Worm (Caenorhabditis elegans) whole organism, mixed stage, embryonic: Measurements from ENCODE around the gene ace-4.

Experiments
- M03D4.4 ChIP-seq: sonication (generic microtip); optimal IDR thresholded peaks from 2 replicates; lab custom pipeline; 2017; ENCODE audit warnings: mild to moderate bottlenecking, missing genetic modification characterization, missing compliant biosample characterization
- bed-3 ChIP-seq: fragments of 200-800 bp; sonication (Bioruptor generic); optimal IDR thresholded peaks from 3 replicates; lab custom pipeline; 2018; ENCODE audit warnings: mild to moderate bottlenecking, missing genetic modification characterization, moderate library complexity, missing compliant biosample characterization
- blmp-1 ChIP-seq: fragments of 150-350 bp; optimal IDR thresholded peaks from 2 replicates; lab custom pipeline; 2014; ENCODE audit warnings: missing biosample characterization, missing genetic modification characterization
- ceh-43 ChIP-seq: fragments of 200-800 bp; sonication (Bioruptor generic); optimal IDR thresholded peaks from 2 replicates; lab custom pipeline; 2018; ENCODE audit warnings: mild to moderate bottlenecking, missing genetic modification characterization, moderate library complexity, missing compliant biosample characterization
- ceh-83 ChIP-seq: fragments of 200-800 bp; sonication (Bioruptor generic); optimal IDR thresholded peaks from 2 replicates; lab custom pipeline; 2018; ENCODE audit warnings: mild to moderate bottlenecking, missing genetic modification characterization, missing compliant biosample characterization
- ces-1 ChIP-seq: fragments of 150-350 bp; optimal IDR thresholded peaks from 2 replicates; lab custom pipeline; 2014; ENCODE audit warnings: missing biosample characterization, missing genetic modification reagents, missing genetic modification characterization
- elt-1 ChIP-seq: sonication (generic microtip); optimal IDR thresholded peaks from 2 replicates; lab custom pipeline; 2017; ENCODE audit warnings: missing genetic modification characterization, mild to moderate bottlenecking, missing compliant biosample characterization, antibody characterized with exemption, moderate library complexity, borderline replicate concordance; ENCODE audit not compliant: insufficient read depth
- flh-1 ChIP-seq: fragments of 200-800 bp; sonication (Bioruptor generic); optimal IDR thresholded peaks from 2 replicates; lab custom pipeline; 2018; ENCODE audit warnings: mild to moderate bottlenecking, missing genetic modification characterization, moderate library complexity, missing compliant biosample characterization
- ham-2 ChIP-seq: fragments of 200-800 bp; sonication (Bioruptor generic); optimal IDR thresholded peaks from 2 replicates; lab custom pipeline; 2018; ENCODE audit warnings: mild to moderate bottlenecking, missing genetic modification characterization, missing compliant biosample characterization
- hlh-1 ChIP-seq: fragments of 150-350 bp; optimal IDR thresholded peaks from 2 replicates; lab custom pipeline; 2014; ENCODE audit warnings: missing biosample characterization, missing genetic modification reagents, missing genetic modification characterization
- lin-13 ChIP-seq: fragments of 150-350 bp; optimal IDR thresholded peaks from 2 replicates; lab custom pipeline; 2014; ENCODE audit warnings: missing biosample characterization, missing genetic modification characterization
- lin-32 ChIP-seq: fragments of 200-800 bp; sonication (Bioruptor generic); optimal IDR thresholded peaks from 2 replicates; lab custom pipeline; 2018; ENCODE audit warnings: mild to moderate bottlenecking, missing genetic modification characterization, missing compliant biosample characterization
- lsy-2 ChIP-seq: fragments of 150-350 bp; optimal IDR thresholded peaks from 2 replicates; lab custom pipeline; 2014; ENCODE audit warnings: missing biosample characterization, missing genetic modification characterization
- mab-5 ChIP-seq: fragments of 150-350 bp; optimal IDR thresholded peaks from 2 replicates; lab custom pipeline; 2014; ENCODE audit warnings: missing biosample characterization, missing genetic modification characterization
- mep-1 ChIP-seq: fragments of 150-350 bp; optimal IDR thresholded peaks from 2 replicates; lab custom pipeline; 2017; ENCODE audit warnings: missing biosample characterization, missing genetic modification reagents, missing genetic modification characterization, inconsistent platforms
- mls-2 ChIP-seq: sonication (generic microtip); optimal IDR thresholded peaks from 2 replicates; lab custom pipeline; 2016; ENCODE audit warnings: mild to moderate bottlenecking, missing genetic modification characterization, moderate library complexity, missing compliant biosample characterization
- nhr-12 ChIP-seq: fragments of 150-350 bp; optimal IDR thresholded peaks from 2 replicates; lab custom pipeline; 2014; ENCODE audit warnings: missing biosample characterization, missing genetic modification characterization
- nhr-2 ChIP-seq: fragments of 150-350 bp; optimal IDR thresholded peaks from 2 replicates; lab custom pipeline; 2014; ENCODE audit warnings: missing biosample characterization, missing genetic modification characterization
- nhr-237 ChIP-seq: fragments of 150-350 bp; optimal IDR thresholded peaks from 2 replicates; lab custom pipeline; 2014; ENCODE audit warnings: missing biosample characterization, missing genetic modification characterization
- nhr-28 ChIP-seq: fragments of 150-350 bp; optimal IDR thresholded peaks from 2 replicates; lab custom pipeline; 2014; ENCODE audit warnings: missing biosample characterization, missing genetic modification characterization
- nhr-76 ChIP-seq: sonication (generic microtip); optimal IDR thresholded peaks from 2 replicates; lab custom pipeline; 2017; ENCODE audit warnings: missing biosample characterization, missing genetic modification characterization
- pha-4 ChIP-seq: fragments of 150-350 bp; optimal IDR thresholded peaks from 2 replicates; lab custom pipeline; 2018; ENCODE audit warnings: missing biosample characterization, missing genetic modification reagents, missing genetic modification characterization
- sem-2 ChIP-seq: fragments of 200-800 bp; sonication (Bioruptor generic); optimal IDR thresholded peaks from 2 replicates; lab custom pipeline; 2018; ENCODE audit warnings: mild to moderate bottlenecking, missing genetic modification characterization, missing compliant biosample characterization
- snpc-4 ChIP-seq: fragments of 150-350 bp; optimal IDR thresholded peaks from 2 replicates; lab custom pipeline; 2014; ENCODE audit warnings: missing biosample characterization, missing genetic modification characterization
- sptf-1 ChIP-seq: sonication (generic microtip); optimal IDR thresholded peaks from 2 replicates; lab custom pipeline; 2017; ENCODE audit warnings: mild to moderate bottlenecking, missing genetic modification characterization, moderate library complexity, missing compliant biosample characterization
- tbx-8 ChIP-seq: fragments of 200-800 bp; sonication (Bioruptor generic); optimal IDR thresholded peaks from 2 replicates; lab custom pipeline; 2018; ENCODE audit warnings: mild to moderate bottlenecking, missing genetic modification characterization, moderate library complexity, missing compliant biosample characterization
- unc-120 ChIP-seq: sonication (generic microtip); optimal IDR thresholded peaks from 2 replicates; lab custom pipeline; 2017; ENCODE audit warnings: missing genetic modification characterization, missing compliant biosample characterization; ENCODE audit not compliant: poor library complexity, severe bottlenecking
- unc-62 ChIP-seq: fragments of 150-350 bp; optimal IDR thresholded peaks from 2 replicates; lab custom pipeline; 2014; ENCODE audit warnings: missing biosample characterization, missing genetic modification reagents, missing genetic modification characterization
- zip-8 ChIP-seq: fragments of 150-350 bp; optimal IDR thresholded peaks from 2 replicates; lab custom pipeline; 2014; ENCODE audit warnings: missing biosample characterization, missing genetic modification characterization
- ztf-11 ChIP-seq: fragments of 150-350 bp; optimal IDR thresholded peaks from 2 replicates; lab custom pipeline; 2014; ENCODE audit warnings: missing biosample characterization, missing genetic modification characterization

Gene ace-4

ce11 chrII:14237245-14237806 lies 39.5 kb downstream of the ace-4 start:
- TF ChIP-seq nhr-28 (tag; lab: Kevin White, UChicago) (no peak), blmp-1 (no peak), unc-120 (tag; lab: Kevin White, UChicago) (no peak), ham-2 (GFP tag; lab: Kevin White, UChicago) (peak; percentile 13)

ce11 chrII:14239924-14240323 lies 42.1 kb downstream of the ace-4 start:
- no peak for TF ChIP-seq mls-2 (tag; lab: Kevin White, UChicago)
- no peak for TF ChIP-seq nhr-12 (tag; lab: Kevin White, UChicago)
- TF ChIP-seq bed-3 (GFP tag; lab: Kevin White, UChicago) = no peak
- no peak for TF ChIP-seq sptf-1 (tag; lab: Kevin White, UChicago)
- no peak for TF ChIP-seq flh-1 (GFP tag; lab: Kevin White, UChicago)
- TF ChIP-seq ceh-43 = no peak
- no peak for TF ChIP-seq hlh-1 (tag; lab: Kevin White, UChicago)
- TF ChIP-seq nhr-2 (tag; lab: Kevin White, UChicago) = no peak
- TF ChIP-seq mab-5 (tag; lab: Kevin White, UChicago) = no peak
- no peak for TF ChIP-seq nhr-76 (tag; lab: Kevin White, UChicago)
- TF ChIP-seq zip-8 (tag; lab: Kevin White, UChicago) = no peak
- no peak for TF ChIP-seq ztf-11
- no peak for TF ChIP-seq tbx-8
- TF ChIP-seq, all 35 proteins: peak for 0

ce11 chrII:14242259-14242658 lies 44.4 kb downstream of the ace-4 start:
- TF ChIP-seq lsy-2 (tag; lab: Kevin White, UChicago) = peak; percentile 29
- no peak for TF ChIP-seq lin-32 (GFP tag; lab: Kevin White, UChicago)

- no peak for TF ChIP-seq ztf-11
- TF ChIP-seq pha-4 (tag; lab: Kevin White, UChicago) = no peak
- no peak for TF ChIP-seq nhr-76 (tag; lab: Kevin White, UChicago)
- no peak for TF ChIP-seq mab-5 (tag; lab: Kevin White, UChicago)
- TF ChIP-seq snpc-4 = no peak
- no peak for TF ChIP-seq ham-2 (GFP tag; lab: Kevin White, UChicago)
- no peak for TF ChIP-seq ceh-83 (GFP tag; lab: Kevin White, UChicago)
- TF ChIP-seq mls-2 (tag; lab: Kevin White, UChicago) = no peak
- no peak for TF ChIP-seq hlh-1 (tag; lab: Kevin White, UChicago)
- TF ChIP-seq nhr-12 (tag; lab: Kevin White, UChicago) = no peak
- no peak for TF ChIP-seq M03D4.4 (tag; lab: Kevin White, UChicago)
- no peak for TF ChIP-seq sem-2 (GFP tag; lab: Kevin White, UChicago)
- TF ChIP-seq flh-1 (GFP tag; lab: Kevin White, UChicago) = no peak
These were observed 45.7 kb downstream of the ace-4 start, which contains the start of gene jmjd-2 for ce11 chrII:14243503-14243902. Gene jmjd-2, minus strand, starts transcription at chrII:14243603.

- TF ChIP-seq nhr-237 (no peak), mab-5 (tag; lab: Kevin White, UChicago) (no peak), hlh-1 (tag; lab: Kevin White, UChicago) (peak; percentile 35), zip-8 (tag; lab: Kevin White, UChicago) (no peak), bed-3 (GFP tag; lab: Kevin White, UChicago) (no peak), sptf-1 (tag; lab: Kevin White, UChicago) (peak; percentile 36), pha-4 (tag; lab: Kevin White, UChicago) (peak; percentile 42), sem-2 (GFP tag; lab: Kevin White, UChicago) (no peak), lsy-2 (tag; lab: Kevin White, UChicago) (peak; percentile 57), blmp-1 (peak; percentile 56), lin-13 (no peak), unc-62 (peak; percentile 19), mep-1 (tag; lab: Kevin White, UChicago) (peak; percentile 5), elt-1 (tag; lab: Kevin White, UChicago) (no peak), nhr-76 (tag; lab: Kevin White, UChicago) (no peak), ces-1 (GFP tag; lab: Kevin White, UChicago) (peak; percentile 53)
These were observed 46.8 kb downstream of the ace-4 start for ce11 chrII:14244457-14245254.
